Worm (Caenorhabditis elegans): Measurements from ENCODE around the gene sdz-32.
"Not testable (repeated sequence)": the region's sequence is repeated elsewhere in the genome, so short reads cannot be mapped to it uniquely, and the experiment has no call there.

The sdz-32 gene

DNA sequence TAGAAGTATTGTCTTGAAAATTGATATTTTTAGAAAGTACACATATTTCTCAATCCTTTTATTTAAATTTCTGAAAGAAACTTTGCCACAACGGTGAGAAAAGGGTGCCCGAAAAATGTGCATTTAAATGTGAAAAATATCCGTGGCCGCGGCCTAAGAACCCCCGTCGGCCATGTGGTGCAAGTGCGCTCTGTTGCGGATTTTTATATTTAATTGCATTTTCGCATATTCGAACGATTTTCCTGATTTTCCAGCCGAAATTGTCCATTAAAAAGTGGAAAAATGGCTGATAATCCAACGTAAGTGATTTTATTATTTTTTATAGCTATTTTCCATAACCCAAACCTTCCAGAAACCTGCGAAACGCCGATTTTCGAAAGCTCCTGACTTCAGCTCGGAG, 8.4 kb downstream of the sdz-32 start, which contains the start of gene smu-2 (continued):
- TF ChIP-seq C38D4.7 (GFP tag; optimal IDR thresholded peaks at IDR 0.05) (no peak), ttx-3 (tag; optimal IDR thresholded peaks at IDR 0.05) (peak; percentile 41), C08G9.2 (tag; optimal IDR thresholded peaks at IDR 0.05) (peak; percentile 91), unc-55 (GFP tag; optimal IDR thresholded peaks at IDR 0.05) (no peak), unc-42 (tag; optimal IDR thresholded peaks at IDR 0.05) (peak; percentile 98), dmd-4 (tag; optimal IDR thresholded peaks at IDR 0.05; ENCODE audit: borderline replicate concordance) (no peak), ceh-9 (tag; optimal IDR thresholded peaks at IDR 0.05) (no peak), ceh-24 (tag; optimal IDR thresholded peaks at IDR 0.05) (no peak), ceh-18 (tag; optimal IDR thresholded peaks at IDR 0.05) (peak; percentile 48), Y22D7AL.16 (tag; optimal IDR thresholded peaks at IDR 0.05) (no peak), eyg-1 (tag; optimal IDR thresholded peaks at IDR 0.05) (no peak), syd-9 (tag; optimal IDR thresholded peaks at IDR 0.05) (no peak), lin-11 (tag; optimal IDR thresholded peaks at IDR 0.05) (no peak), elt-4 (tag; optimal IDR thresholded peaks at IDR 0.05) (no peak), dve-1 (tag; optimal IDR thresholded peaks at IDR 0.05) (no peak), hlh-15 (tag; optimal IDR thresholded peaks at IDR 0.05) (peak; percentile 34), pros-1 (tag; optimal IDR thresholded peaks at IDR 0.05) (no peak), fkh-6 (tag; optimal IDR thresholded peaks at IDR 0.05) (peak; percentile 12), pha-4 (tag; optimal IDR thresholded peaks at IDR 0.05) (no peak), ceh-30 (tag; optimal IDR thresholded peaks at IDR 0.05) (no peak), fkh-10 (GFP tag; optimal IDR thresholded peaks at IDR 0.05) (no peak), F13H6.1 (tag; optimal IDR thresholded peaks at IDR 0.05) (no peak), unc-3 (GFP tag; conservative IDR thresholded peaks at IDR 0.05) (0 out of 2 replicates have a peak, but pooled peaks have one; percentile 9), unc-3 (tag; optimal IDR thresholded peaks at IDR 0.05) (no peak)

DNA sequence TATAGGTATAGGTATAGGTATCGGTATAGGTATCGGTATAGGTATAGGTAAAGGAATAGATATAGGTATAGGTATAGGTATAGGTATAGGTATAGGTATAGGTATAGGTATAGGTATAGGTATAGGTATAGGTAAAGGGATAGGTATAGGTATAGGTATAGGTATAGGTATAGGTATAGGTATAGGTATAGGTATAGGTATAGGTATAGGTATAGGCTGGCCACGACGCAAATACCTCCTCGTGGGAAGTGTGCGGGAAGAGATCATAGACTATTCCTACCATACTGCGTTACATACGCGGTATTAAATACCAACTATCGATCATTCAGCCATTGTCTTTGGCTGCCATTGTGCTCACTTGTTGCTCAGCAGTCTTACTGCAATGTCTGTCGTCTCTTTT, 17.0 kb downstream of the sdz-32 start, which contains the start of gene fbxb-112:
fbxb-112 (plus strand) TSS at position 301 of the 400 bp plus-strand sequence.
- not testable (repeated sequence) for TF ChIP-seq tbx-7, fax-1, ceh-30 (tag; optimal IDR thresholded peaks at IDR 0.05)

DNA sequence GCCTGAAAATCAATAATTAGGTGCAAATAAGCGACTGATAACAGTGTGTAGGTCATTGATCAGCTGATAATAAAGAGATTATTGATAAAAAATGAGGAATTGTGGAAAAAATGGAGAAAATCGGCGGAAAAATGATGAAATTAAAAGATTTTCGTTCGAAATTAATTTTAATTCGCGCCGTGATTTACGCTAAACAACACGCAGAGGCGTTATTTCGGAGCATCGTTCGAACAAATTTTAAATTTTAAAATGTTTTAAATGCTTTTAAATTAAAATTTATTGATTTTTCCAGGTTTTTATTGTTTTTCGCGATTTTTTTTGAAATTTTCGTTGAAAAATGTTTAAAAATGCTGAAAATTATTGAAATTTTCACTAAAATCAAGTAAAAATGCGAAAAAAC, 25.5 kb downstream of the sdz-32 start, which contains the start of gene Y49F6B.9:
Y49F6B.9 (minus strand) TSS at position 2 of the 400 bp plus-strand sequence.
- TF ChIP-seq sdc-2 (tag; optimal IDR thresholded peaks at IDR 0.05) (no peak), elt-2 (tag; optimal IDR thresholded peaks at IDR 0.05) (peak; percentile 35)

DNA sequence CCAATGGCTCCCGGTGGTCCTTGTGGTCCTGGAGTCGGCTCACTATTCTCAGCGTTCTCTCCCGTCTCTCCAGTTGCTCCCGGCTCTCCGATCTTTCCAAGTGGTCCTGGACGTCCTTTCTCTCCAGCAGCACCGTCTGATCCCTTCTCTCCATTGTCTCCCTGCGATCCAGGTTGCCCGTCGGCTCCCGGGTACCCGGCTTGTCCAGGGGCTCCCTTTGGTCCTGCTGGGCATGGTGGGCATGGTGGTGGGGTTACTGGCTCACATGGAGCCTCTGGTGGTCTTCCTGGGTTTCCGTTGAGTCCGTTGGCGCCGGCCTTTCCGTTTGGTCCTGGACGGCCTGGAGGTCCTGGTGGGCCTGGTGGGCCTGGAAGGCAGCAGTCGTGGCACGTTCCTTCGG, 26.5 kb downstream of the sdz-32 start:
- TF ChIP-seq pat-9 (tag; optimal IDR thresholded peaks at IDR 0.05) (no peak), rnt-1 (tag; optimal IDR thresholded peaks at IDR 0.05) (no peak), ceh-34 (tag; optimal IDR thresholded peaks at IDR 0.05) (no peak), T23F11.4 (GFP tag; optimal IDR thresholded peaks at IDR 0.05) (no peak), C08G9.2 (tag; optimal IDR thresholded peaks at IDR 0.05) (peak; percentile 14)

DNA sequence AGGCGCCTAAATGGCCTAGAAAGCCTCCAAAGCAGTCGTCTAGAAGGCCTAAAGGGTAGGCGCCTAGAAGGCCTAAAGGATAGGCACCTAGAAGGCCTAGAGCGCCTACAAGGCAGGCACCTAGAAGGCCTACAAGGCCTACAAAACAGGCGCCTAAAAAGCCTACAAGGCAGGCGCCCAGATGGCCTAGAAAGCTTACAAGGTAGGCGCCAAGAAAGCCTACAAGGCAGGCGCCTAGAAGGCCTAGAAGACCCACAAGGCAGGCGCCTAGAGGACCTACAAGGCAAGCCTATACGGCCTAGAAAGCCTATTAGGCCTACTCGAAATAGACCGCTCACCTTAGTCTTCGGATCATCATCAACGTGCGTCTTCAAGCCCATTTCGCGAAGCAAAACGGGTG, 28.2 kb downstream of the sdz-32 start:
- TF ChIP-seq fkh-6 (tag; optimal IDR thresholded peaks at IDR 0.05), result no peak
- no peak for TF ChIP-seq ceh-18 (tag; optimal IDR thresholded peaks at IDR 0.05)
- TF ChIP-seq ceh-34 (tag; optimal IDR thresholded peaks at IDR 0.05), result no peak
- TF ChIP-seq lin-11 (tag; optimal IDR thresholded peaks at IDR 0.05), result no peak
- no peak for TF ChIP-seq eyg-1 (tag; optimal IDR thresholded peaks at IDR 0.05)
- TF ChIP-seq tbx-2 (tag; optimal IDR thresholded peaks at IDR 0.05), result no peak
- TF ChIP-seq ceh-45 (GFP tag; IDR thresholded peaks at IDR 0.05), result 0 out of 2 replicates have a peak, but pooled peaks have one; percentile 6
- TF ChIP-seq odd-2 (tag; optimal IDR thresholded peaks at IDR 0.05), result no peak
- TF ChIP-seq madf-2 (tag; optimal IDR thresholded peaks at IDR 0.05), result no peak
